Worm (Caenorhabditis elegans) whole organism, mixed stage, embryonic: ENCODE measurements around the gene pqn-78.

Experiments
- ceh-39 ChIP-seq: fragments of 150-350 bp; optimal IDR thresholded peaks from 2 replicates; lab custom pipeline; 2014; ENCODE audit warnings: missing biosample characterization, missing genetic modification characterization
- ces-1 ChIP-seq: fragments of 150-350 bp; optimal IDR thresholded peaks from 2 replicates; lab custom pipeline; 2014; ENCODE audit warnings: missing biosample characterization, missing genetic modification reagents, missing genetic modification characterization
- elt-3 ChIP-seq: fragments of 150-350 bp; optimal IDR thresholded peaks from 2 replicates; lab custom pipeline; 2014; ENCODE audit warnings: missing biosample characterization, missing genetic modification characterization
- hlh-1 ChIP-seq: fragments of 150-350 bp; optimal IDR thresholded peaks from 2 replicates; lab custom pipeline; 2014; ENCODE audit warnings: missing biosample characterization, missing genetic modification reagents, missing genetic modification characterization
- lsy-2 ChIP-seq: fragments of 150-350 bp; optimal IDR thresholded peaks from 2 replicates; lab custom pipeline; 2014; ENCODE audit warnings: missing biosample characterization, missing genetic modification characterization
- nhr-237 ChIP-seq: fragments of 150-350 bp; optimal IDR thresholded peaks from 2 replicates; lab custom pipeline; 2014; ENCODE audit warnings: missing biosample characterization, missing genetic modification characterization
- pha-4 ChIP-seq: fragments of 150-350 bp; optimal IDR thresholded peaks from 2 replicates; lab custom pipeline; 2018; ENCODE audit warnings: missing biosample characterization, missing genetic modification reagents, missing genetic modification characterization

DNA sequence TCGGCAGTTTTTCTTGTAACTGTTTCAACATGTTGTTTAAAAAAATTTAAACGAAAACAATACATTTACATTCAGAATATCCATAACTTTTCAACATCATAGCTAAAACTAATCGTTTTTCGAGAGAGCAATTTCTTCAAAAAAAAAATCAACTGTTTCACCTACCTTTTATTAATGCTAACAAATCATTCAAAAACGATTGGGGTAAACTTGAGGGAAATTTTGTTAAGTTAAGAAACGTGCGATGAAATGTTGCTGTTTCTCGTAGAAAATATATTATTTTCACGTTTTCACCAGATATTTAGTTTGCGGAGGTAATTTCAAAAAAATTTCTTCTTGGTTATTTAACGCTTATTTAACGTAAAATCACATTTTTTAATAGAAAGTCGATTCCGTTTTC lies 11.6 kb upstream of the pqn-78 start:
- TF ChIP-seq pha-4 (tag; lab: Kevin White, UChicago) = no peak
- no peak for TF ChIP-seq nhr-237 (tag; lab: Kevin White, UChicago)
- TF ChIP-seq hlh-1 (tag; lab: Kevin White, UChicago) = no peak
- TF ChIP-seq ces-1 (GFP tag; lab: Kevin White, UChicago) = no peak
- TF ChIP-seq lsy-2 = no peak
- no peak for TF ChIP-seq ceh-39 (tag; lab: Kevin White, UChicago)
- TF ChIP-seq elt-3 (tag; lab: Kevin White, UChicago) = no peak
